In the genomic region with DNA sequence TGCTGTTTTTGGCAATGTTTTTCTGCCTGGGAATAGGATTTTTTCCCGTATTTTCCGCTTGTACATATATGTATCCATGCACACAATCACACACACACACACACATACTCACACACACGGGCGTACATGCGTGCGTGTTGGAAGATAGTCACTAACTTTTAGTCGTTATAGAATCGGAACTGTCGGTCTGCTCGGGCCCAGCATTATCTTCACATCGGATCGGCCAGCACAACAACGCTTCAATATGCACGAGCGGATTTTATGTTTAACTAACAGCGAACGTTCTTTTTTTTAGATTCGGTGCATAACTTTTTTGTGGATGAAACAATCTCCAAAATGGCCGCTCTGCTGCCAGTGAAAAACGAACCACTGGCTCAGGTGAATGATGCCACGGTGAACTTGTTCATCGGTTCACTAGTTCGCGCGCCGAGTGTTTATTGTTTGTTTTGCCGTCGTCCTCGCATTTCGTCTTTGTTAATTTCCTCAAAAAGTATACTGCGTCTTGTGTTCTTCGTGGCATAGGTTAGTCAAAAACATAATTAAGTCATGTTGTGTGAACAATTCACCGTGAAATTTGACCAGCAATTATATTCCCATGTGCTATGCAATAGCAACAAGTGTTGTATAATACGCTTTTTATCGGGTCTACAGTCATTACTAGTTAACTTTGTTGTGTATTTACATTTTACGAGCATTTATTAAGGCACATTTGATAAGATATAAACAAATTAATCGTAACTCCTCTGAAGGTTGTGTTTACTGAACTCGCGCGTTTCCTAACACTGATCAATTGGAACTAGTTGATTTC, we compare ENCODE assay signal across 1 fruit fly cellular context.
TF ChIP-seq lines count a peak whose summit lies in the region.

A gene (plus strand): TSS at position 105 of the 808 bp plus-strand sequence.
A gene (minus strand): TSS at position 741 of the 808 bp plus-strand sequence.

TF ChIP-seq in whole organism, embryonic, 481 proteins besides CTCF, POLR2A, EP300 and RAD21 (continued from another document):
- TF ChIP-seq CG3995 (GFP tag; optimal IDR thresholded peaks at IDR 0.05; lab: Kevin White, UChicago) (peak; percentile 48), chinmo (GFP tag; IDR thresholded peaks at IDR 0.05; lab: Robert Waterston, UW; ENCODE audit: partially characterized antibody) (0 out of 4 replicates have a peak, but pooled peaks have one; percentile 46), ems (GFP tag; optimal IDR thresholded peaks at IDR 0.05; lab: Kevin White, UChicago) (no peak), Lpt (GFP tag; optimal IDR thresholded peaks at IDR 0.05; lab: Kevin White, UChicago) (no peak), Sin3A (optimal IDR thresholded peaks at IDR 0.05; lab: Kevin White, UChicago) (peak; percentile 24), CG4617 (GFP tag; optimal IDR thresholded peaks at IDR 0.05; lab: Kevin White, UChicago; ENCODE audit: borderline replicate concordance) (peak; percentile 37), Bgb (GFP tag; IDR thresholded peaks at IDR 0.05; lab: Robert Waterston, UW; ENCODE audit: partially characterized antibody) (0 out of 2 replicates have a peak, but pooled peaks have one; percentile 23), ase (GFP tag; IDR thresholded peaks at IDR 0.05; lab: Robert Waterston, UW) (0 out of 3 replicates have a peak, but pooled peaks have one; percentile 4), dm (GFP tag; optimal IDR thresholded peaks at IDR 0.05; lab: Kevin White, UChicago) (peak; percentile 18), lab (GFP tag; optimal IDR thresholded peaks at IDR 0.05; lab: Kevin White, UChicago) (no peak), bab2 (GFP tag; optimal IDR thresholded peaks at IDR 0.05; lab: Kevin White, UChicago) (peak; percentile 10), CG32767 (GFP tag; IDR thresholded peaks at IDR 0.05; lab: Robert Waterston, UW) (peak; percentile 70; the same call in 1 of the 2 replicates), jing (GFP tag; optimal IDR thresholded peaks at IDR 0.05; lab: Kevin White, UChicago) (no peak), CG15514 (GFP tag; optimal IDR thresholded peaks at IDR 0.05; lab: Kevin White, UChicago) (peak; percentile 98), CG8478 (optimal IDR thresholded peaks at IDR 0.05; lab: Kevin White, UChicago) (peak; percentile 76), CG3838 (GFP tag; optimal IDR thresholded peaks at IDR 0.05; lab: Kevin White, UChicago) (no peak), CG13287 (GFP tag; IDR thresholded peaks at IDR 0.05; lab: Robert Waterston, UW; ENCODE audit: partially characterized antibody) (peak; percentile 31), gfzf (GFP tag; optimal IDR thresholded peaks at IDR 0.05; lab: Kevin White, UChicago) (no peak), MBD-R2 (GFP tag; IDR thresholded peaks at IDR 0.05; lab: Robert Waterston, UW) (peak; percentile 13; the same call in 1 of the 2 replicates), sens (GFP tag; lab: Kevin White, UChicago) (peak; percentile 21), bbx (GFP tag; IDR thresholded peaks at IDR 0.05; lab: Robert Waterston, UW; ENCODE audit: partially characterized antibody) (peak; percentile 26; the same call in 1 of the 2 replicates), eyg (GFP tag; optimal IDR thresholded peaks at IDR 0.05; lab: Kevin White, UChicago) (no peak), dpn (GFP tag; optimal IDR thresholded peaks at IDR 0.05; lab: Kevin White, UChicago) (peak in 1 of 2 experiments; percentile 2), CG34422 (GFP tag; IDR thresholded peaks at IDR 0.05; lab: Robert Waterston, UW) (peak; percentile 57; the same call in 2 of the 3 replicates), pzg (GFP tag; optimal IDR thresholded peaks at IDR 0.05; lab: Kevin White, UChicago) (peak; percentile 32), YL-1 (GFP tag; optimal IDR thresholded peaks at IDR 0.05; lab: Kevin White, UChicago) (peak; percentile 72), HmgD (GFP tag; optimal IDR thresholded peaks at IDR 0.05; lab: Kevin White, UChicago) (peak; percentile 11), lmd (GFP tag; IDR thresholded peaks at IDR 0.05; lab: Robert Waterston, UW) (no peak)
TF ChIP-seq in whole organism, embryonic: peak in this region for 34.
